Worm (Caenorhabditis elegans): ENCODE results near the gene pro-3.

- TF ChIP-seq C38D4.7 (GFP tag; optimal IDR thresholded peaks at IDR 0.05) (no peak), unc-55 (GFP tag; optimal IDR thresholded peaks at IDR 0.05) (no peak), rnt-1 (tag; optimal IDR thresholded peaks at IDR 0.05) (no peak), pqm-1 (tag; optimal IDR thresholded peaks at IDR 0.05) (no peak), pat-9 (tag; optimal IDR thresholded peaks at IDR 0.05) (no peak), ceh-24 (tag; optimal IDR thresholded peaks at IDR 0.05) (no peak)
Measured at ce11 chrV:19090885-19091284, 27.3 kb downstream of the pro-3 start.
